Worm (Caenorhabditis elegans): Measurements from ENCODE around the gene gcy-13.

ce11 chrV:12369437-12369836, at the start of gene gcy-13:
- TF ChIP-seq ama-1 (optimal IDR thresholded peaks at IDR 0.05) (no peak), egl-27 (tag; optimal IDR thresholded peaks at IDR 0.05) (no peak), sox-4 (tag; optimal IDR thresholded peaks at IDR 0.05) (no peak), lin-39 (tag; optimal IDR thresholded peaks at IDR 0.05) (no peak), nhr-11 (tag; optimal IDR thresholded peaks at IDR 0.05) (no peak), dsc-1 (tag; optimal IDR thresholded peaks at IDR 0.05) (no peak), unc-86 (tag; optimal IDR thresholded peaks at IDR 0.05) (no peak), snu-23 (GFP tag; optimal IDR thresholded peaks at IDR 0.05) (no peak), snpc-4 (tag; optimal IDR thresholded peaks at IDR 0.05) (no peak), elt-2 (tag; optimal IDR thresholded peaks at IDR 0.05) (no peak)

Data from whole organism, L1 larva.